Worm (Caenorhabditis elegans): ENCODE data around the gene mab-10.

Gene mab-10

ce11 chrII:10515422-10515821 lies 12.5 kb upstream of the mab-10 start (continued):
- no peak for TF ChIP-seq nhr-90 (tag; optimal IDR thresholded peaks at IDR 0.05; ENCODE audit: poor library complexity)
- no peak for TF ChIP-seq C04F5.9 (tag; optimal IDR thresholded peaks at IDR 0.05)
- peak in 5 of 6 experiments; percentile 16 to 91 (median 89) for TF ChIP-seq elt-3 (tag; optimal IDR thresholded peaks at IDR 0.05)
- TF ChIP-seq unc-130 (tag; optimal IDR thresholded peaks at IDR 0.05) = no peak
- TF ChIP-seq tbx-2 (tag; optimal IDR thresholded peaks at IDR 0.05) = no peak
- no peak for TF ChIP-seq irx-1 (tag; optimal IDR thresholded peaks at IDR 0.05)
- peak; percentile 49 for TF ChIP-seq lin-14 (GFP tag; optimal IDR thresholded peaks at IDR 0.05)
- TF ChIP-seq F16B12.6 (tag; optimal IDR thresholded peaks at IDR 0.05) = no peak
- no peak for TF ChIP-seq zag-1 (tag; optimal IDR thresholded peaks at IDR 0.05)
- TF ChIP-seq nhr-77 (tag; optimal IDR thresholded peaks at IDR 0.05) = no peak
- TF ChIP-seq nhr-71 (tag; optimal IDR thresholded peaks at IDR 0.05) = peak; percentile 19
- TF ChIP-seq fkh-10 (GFP tag; optimal IDR thresholded peaks at IDR 0.05) = no peak
- peak in 1 of 2 experiments; percentile 37 for TF ChIP-seq lin-35 (GFP tag; optimal IDR thresholded peaks at IDR 0.05)
- no peak for TF ChIP-seq ama-1 (optimal IDR thresholded peaks at IDR 0.05)
- no peak for TF ChIP-seq pax-3 (tag; optimal IDR thresholded peaks at IDR 0.05)
- TF ChIP-seq isw-1 (GFP tag; IDR thresholded peaks at IDR 0.05) = no peak
- TF ChIP-seq rnt-1 (tag; optimal IDR thresholded peaks at IDR 0.05) = no peak
- no peak for TF ChIP-seq C34B4.2 (tag; optimal IDR thresholded peaks at IDR 0.05)
- TF ChIP-seq blmp-1 (tag; optimal IDR thresholded peaks at IDR 0.05) = peak; percentile 54

ce11 chrII:10516375-10516774 lies 11.5 kb upstream of the mab-10 start:
- no peak for TF ChIP-seq hlh-4 (tag; optimal IDR thresholded peaks at IDR 0.05)
- peak; percentile 49 for TF ChIP-seq snu-23 (GFP tag; optimal IDR thresholded peaks at IDR 0.05)
- TF ChIP-seq fkh-4 (tag; optimal IDR thresholded peaks at IDR 0.05; ENCODE audit: borderline replicate concordance) = no peak
- no peak for TF ChIP-seq nhr-19 (GFP tag; conservative IDR thresholded peaks at IDR 0.05)
- TF ChIP-seq ceh-8 (GFP tag; optimal IDR thresholded peaks at IDR 0.05) = no peak
- TF ChIP-seq egl-13 (tag; optimal IDR thresholded peaks at IDR 0.05) = no peak
- no peak for TF ChIP-seq mdl-1 (tag; optimal IDR thresholded peaks at IDR 0.05)
- TF ChIP-seq dsc-1 (tag; optimal IDR thresholded peaks at IDR 0.05) = no peak
- no peak for TF ChIP-seq mab-9 (GFP tag; IDR thresholded peaks at IDR 0.05)
- TF ChIP-seq lin-35 (GFP tag; optimal IDR thresholded peaks at IDR 0.05) = peak in 1 of 2 experiments; percentile 24
- no peak for TF ChIP-seq zag-1 (tag; optimal IDR thresholded peaks at IDR 0.05)
- no peak for TF ChIP-seq fos-1 (tag; optimal IDR thresholded peaks at IDR 0.05)
- no peak for TF ChIP-seq nhr-12 (tag; optimal IDR thresholded peaks at IDR 0.05)
- TF ChIP-seq zip-4 (GFP tag; optimal IDR thresholded peaks at IDR 0.05) = no peak
- no peak for TF ChIP-seq ama-1 (optimal IDR thresholded peaks at IDR 0.05)
- TF ChIP-seq hpl-2 (GFP tag; optimal IDR thresholded peaks at IDR 0.05) = no peak
- no peak for TF ChIP-seq skn-1 (tag; optimal IDR thresholded peaks at IDR 0.05)
- no peak for TF ChIP-seq ztf-4 (tag; optimal IDR thresholded peaks at IDR 0.05)
- no peak for TF ChIP-seq unc-130 (tag; optimal IDR thresholded peaks at IDR 0.05)
- no peak for TF ChIP-seq unc-30 (tag; optimal IDR thresholded peaks at IDR 0.05)
- TF ChIP-seq nhr-20 (tag; optimal IDR thresholded peaks at IDR 0.05) = peak; percentile 48
- TF ChIP-seq lsy-2 (tag; optimal IDR thresholded peaks at IDR 0.05) = peak in 1 of 2 experiments; percentile 25
- no peak for TF ChIP-seq lin-13 (GFP tag; optimal IDR thresholded peaks at IDR 0.05)
- no peak for TF ChIP-seq nhr-76 (tag; optimal IDR thresholded peaks at IDR 0.05)
- no peak for TF ChIP-seq lir-3 (tag; optimal IDR thresholded peaks at IDR 0.05; ENCODE audit: poor library complexity)
- no peak for TF ChIP-seq jun-1 (tag; optimal IDR thresholded peaks at IDR 0.05)
- TF ChIP-seq swsn-7 (tag; optimal IDR thresholded peaks at IDR 0.05) = no peak
- no peak for TF ChIP-seq unc-62 (GFP tag; optimal IDR thresholded peaks at IDR 0.05)
- no peak for TF ChIP-seq pag-3 (tag; optimal IDR thresholded peaks at IDR 0.05; ENCODE audit: borderline replicate concordance, insufficient read depth)
- TF ChIP-seq nhr-85 (tag) = peak; percentile 63
- no peak for TF ChIP-seq sox-4 (tag; optimal IDR thresholded peaks at IDR 0.05)
- no peak for TF ChIP-seq unc-98 (GFP tag; IDR thresholded peaks at IDR 0.05)
- TF ChIP-seq mef-2 (tag; optimal IDR thresholded peaks at IDR 0.05) = no peak
- TF ChIP-seq xbp-1 (tag; optimal IDR thresholded peaks at IDR 0.05) = no peak
- TF ChIP-seq ztf-11 (tag; optimal IDR thresholded peaks at IDR 0.05) = no peak
- TF ChIP-seq ceh-63 (GFP tag; optimal IDR thresholded peaks at IDR 0.05) = no peak
- no peak for TF ChIP-seq sptf-1 (tag; optimal IDR thresholded peaks at IDR 0.05)
- peak; percentile 71 for TF ChIP-seq lin-14 (GFP tag; optimal IDR thresholded peaks at IDR 0.05)
- no peak for TF ChIP-seq vab-15 (tag; optimal IDR thresholded peaks at IDR 0.05)

All from whole organism, L1 larva.